Worm (Caenorhabditis elegans): ENCODE measurements around the gene mtl-1.

Gene mtl-1

ce11 chrV:6652051-6652450, 39.6 kb downstream of the mtl-1 start, which contains the start of gene T10H9.8:
T10H9.8 (plus strand) TSS chrV:6652351.
- TF ChIP-seq nhr-67 (tag; optimal IDR thresholded peaks at IDR 0.05): no peak
- no peak for TF ChIP-seq egl-27 (tag; optimal IDR thresholded peaks at IDR 0.05)
- no peak for TF ChIP-seq nhr-237 (tag; optimal IDR thresholded peaks at IDR 0.05)
- TF ChIP-seq nhr-11 (tag; optimal IDR thresholded peaks at IDR 0.05): no peak
- no peak for TF ChIP-seq nhr-28 (tag; optimal IDR thresholded peaks at IDR 0.05)
- no peak for TF ChIP-seq nhr-23 (tag; optimal IDR thresholded peaks at IDR 0.05)
- TF ChIP-seq fos-1 (tag; optimal IDR thresholded peaks at IDR 0.05): no peak
- TF ChIP-seq aly-2 (tag; optimal IDR thresholded peaks at IDR 0.05): no peak
- no peak for TF ChIP-seq tbx-2 (tag; optimal IDR thresholded peaks at IDR 0.05)
- no peak for TF ChIP-seq unc-39 (tag; optimal IDR thresholded peaks at IDR 0.05)
- no peak for TF ChIP-seq ama-1 (optimal IDR thresholded peaks at IDR 0.05)
- TF ChIP-seq mml-1 (tag; optimal IDR thresholded peaks at IDR 0.05): no peak

- TF ChIP-seq lsy-12 (tag; optimal IDR thresholded peaks at IDR 0.05) (no peak), ceh-28 (tag; optimal IDR thresholded peaks at IDR 0.05) (no peak), ceh-82 (tag; optimal IDR thresholded peaks at IDR 0.05) (no peak), tbx-2 (tag; optimal IDR thresholded peaks at IDR 0.05) (no peak), egl-27 (tag; optimal IDR thresholded peaks at IDR 0.05) (no peak), elt-1 (tag; optimal IDR thresholded peaks at IDR 0.05) (no peak), nhr-12 (tag; optimal IDR thresholded peaks at IDR 0.05) (no peak), ceh-16 (tag; optimal IDR thresholded peaks at IDR 0.05) (no peak), nhr-23 (tag; optimal IDR thresholded peaks at IDR 0.05) (no peak), elt-2 (tag; optimal IDR thresholded peaks at IDR 0.05) (no peak), snpc-4 (tag; optimal IDR thresholded peaks at IDR 0.05) (no peak), ceh-9 (tag; optimal IDR thresholded peaks at IDR 0.05) (no peak), nhr-25 (tag; optimal IDR thresholded peaks at IDR 0.05) (no peak), fos-1 (tag; optimal IDR thresholded peaks at IDR 0.05) (no peak)
Observed at ce11 chrV:6650508-6650907, 41.2 kb downstream of the mtl-1 start.

- TF ChIP-seq skn-1 (tag; optimal IDR thresholded peaks at IDR 0.05) (no peak), ceh-16 (tag; optimal IDR thresholded peaks at IDR 0.05) (no peak), nhr-67 (tag; optimal IDR thresholded peaks at IDR 0.05) (no peak), unc-62 (GFP tag; optimal IDR thresholded peaks at IDR 0.05) (no peak), nhr-28 (tag; optimal IDR thresholded peaks at IDR 0.05) (no peak), egl-27 (tag; optimal IDR thresholded peaks at IDR 0.05) (no peak), ztf-4 (tag; optimal IDR thresholded peaks at IDR 0.05) (no peak), nhr-25 (tag; optimal IDR thresholded peaks at IDR 0.05) (no peak), ceh-9 (tag; optimal IDR thresholded peaks at IDR 0.05) (no peak), aly-2 (tag; optimal IDR thresholded peaks at IDR 0.05) (no peak), pha-4 (tag; optimal IDR thresholded peaks at IDR 0.05) (no peak), nhr-77 (tag; optimal IDR thresholded peaks at IDR 0.05) (no peak), nhr-12 (tag; optimal IDR thresholded peaks at IDR 0.05) (no peak), elt-2 (tag; optimal IDR thresholded peaks at IDR 0.05) (no peak), lin-39 (tag; optimal IDR thresholded peaks at IDR 0.05) (no peak), hmg-11 (tag; optimal IDR thresholded peaks at IDR 0.05) (no peak)
Observed at ce11 chrV:6649317-6649716, 42.3 kb downstream of the mtl-1 start, which contains the start of gene T10H9.1. T10H9.1 (plus strand) TSS chrV:6649617.

ce11 chrV:6645810-6646209, 45.9 kb downstream of the mtl-1 start:
- no peak for TF ChIP-seq nhr-77 (tag; optimal IDR thresholded peaks at IDR 0.05)
- TF ChIP-seq nhr-67 (tag; optimal IDR thresholded peaks at IDR 0.05): no peak
- no peak for TF ChIP-seq unc-62 (GFP tag; optimal IDR thresholded peaks at IDR 0.05)
- no peak for TF ChIP-seq skn-1 (tag; optimal IDR thresholded peaks at IDR 0.05)
- no peak for TF ChIP-seq nhr-237 (tag; optimal IDR thresholded peaks at IDR 0.05)
- no peak for TF ChIP-seq egl-27 (tag; optimal IDR thresholded peaks at IDR 0.05)
- TF ChIP-seq nhr-76 (tag; optimal IDR thresholded peaks at IDR 0.05): no peak
- TF ChIP-seq mdl-1 (tag; optimal IDR thresholded peaks at IDR 0.05): no peak
- no peak for TF ChIP-seq elt-2 (tag; optimal IDR thresholded peaks at IDR 0.05)
- no peak for TF ChIP-seq lsy-12 (tag; optimal IDR thresholded peaks at IDR 0.05)
- no peak for TF ChIP-seq nfya-1 (tag; optimal IDR thresholded peaks at IDR 0.05; ENCODE audit: insufficient read depth)
- TF ChIP-seq lin-39 (tag; optimal IDR thresholded peaks at IDR 0.05): no peak
- TF ChIP-seq eor-1 (tag; optimal IDR thresholded peaks at IDR 0.05): no peak
- no peak for TF ChIP-seq ZK546.5 (tag; optimal IDR thresholded peaks at IDR 0.05)
- TF ChIP-seq unc-39 (tag; optimal IDR thresholded peaks at IDR 0.05): no peak
- no peak for TF ChIP-seq nhr-23 (tag; optimal IDR thresholded peaks at IDR 0.05)
- no peak for TF ChIP-seq tbx-2 (tag; optimal IDR thresholded peaks at IDR 0.05)

Measured in whole organism, L3 larva.